Fruit fly (Drosophila melanogaster) whole organism, embryonic: ENCODE measurements around the gene CG9391.

Source experiments
- Blimp-1 ChIP-seq: fragments of 200-800 bp; sonication (Bioruptor generic); optimal IDR thresholded peaks from 3 replicates; lab custom pipeline; 2018; ENCODE audit warnings: missing biosample characterization, missing genetic modification characterization, mild to moderate bottlenecking, moderate library complexity, missing genetic modification reagents
- CG10209 ChIP-seq: fragments of 200-800 bp; sonication (Bioruptor generic); optimal IDR thresholded peaks from 3 replicates; lab custom pipeline; 2017; ENCODE audit warnings: missing biosample characterization, mild to moderate bottlenecking, missing genetic modification characterization, missing genetic modification reagents
- CG10565 ChIP-seq: fragments of 200-800 bp; sonication (Bioruptor generic); optimal IDR thresholded peaks from 3 replicates; lab custom pipeline; 2016; ENCODE audit warnings: missing biosample characterization, mild to moderate bottlenecking, missing genetic modification characterization
- CG10654 ChIP-seq: fragments of 200-800 bp; sonication (Bioruptor generic); optimal IDR thresholded peaks from 2 replicates; lab custom pipeline; 2016; ENCODE audit warnings: missing biosample characterization, missing genetic modification characterization
- CG10979 ChIP-seq: fragments of 200-800 bp; sonication (Bioruptor generic); optimal IDR thresholded peaks from 2 replicates; lab custom pipeline; 2018; ENCODE audit warnings: missing biosample characterization, mild to moderate bottlenecking, missing genetic modification characterization, moderate library complexity
- CG11696 ChIP-seq: fragments of 200-800 bp; sonication (Bioruptor generic); IDR thresholded peaks from 2 replicates; pipeline ENCODE4 v1.3.6; 2022; ENCODE audit warnings: missing biosample characterization, missing genetic modification characterization
- CG14667 ChIP-seq: fragments of 200-800 bp; sonication (Bioruptor generic); IDR thresholded peaks from 2 replicates; pipeline ENCODE4 v1.3.6; 2022; ENCODE audit warnings: missing biosample characterization, missing genetic modification characterization
- CG17612 ChIP-seq: fragments of 200-800 bp; sonication (Bioruptor generic); IDR thresholded peaks from 2 replicates; pipeline ENCODE4 v1.3.6; 2022; ENCODE audit warnings: missing biosample characterization, missing genetic modification characterization
- CG4424 ChIP-seq: fragments of 200-800 bp; sonication (Bioruptor generic); optimal IDR thresholded peaks from 3 replicates; lab custom pipeline; 2016; ENCODE audit warnings: missing biosample characterization, missing genetic modification characterization
- CG5245 ChIP-seq: fragments of 200-800 bp; sonication (Bioruptor generic); optimal IDR thresholded peaks from 3 replicates; lab custom pipeline; 2016; ENCODE audit warnings: missing biosample characterization, missing genetic modification characterization
- CG6175 ChIP-seq: fragments of 200-800 bp; sonication (Bioruptor generic); IDR thresholded peaks from 3 replicates; pipeline ENCODE4 v1.3.6; 2022; ENCODE audit warnings: missing biosample characterization, missing genetic modification characterization
- CG6683 ChIP-seq: fragments of 200-800 bp; sonication (Bioruptor generic); optimal IDR thresholded peaks from 2 replicates; lab custom pipeline; 2017; ENCODE audit warnings: missing biosample characterization, mild to moderate bottlenecking, missing genetic modification characterization, missing genetic modification reagents
- CG6689 ChIP-seq: fragments of 200-800 bp; sonication (Bioruptor generic); IDR thresholded peaks from 2 replicates; pipeline ENCODE4 v1.3.6; 2022; ENCODE audit warnings: missing biosample characterization, missing genetic modification characterization
- CG7556 ChIP-seq: fragments of 200-800 bp; sonication (Bioruptor generic); optimal IDR thresholded peaks from 2 replicates; lab custom pipeline; 2017; ENCODE audit warnings: missing biosample characterization, mild to moderate bottlenecking, missing genetic modification characterization
- CG8944 ChIP-seq: fragments of 200-800 bp; sonication (Bioruptor generic); optimal IDR thresholded peaks from 3 replicates; lab custom pipeline; 2016; ENCODE audit warnings: missing biosample characterization, missing genetic modification characterization
- H2.0 ChIP-seq: fragments of 200-800 bp; sonication (Bioruptor generic); IDR thresholded peaks from 2 replicates; pipeline ENCODE4 v1.3.6; 2022; ENCODE audit warnings: missing biosample characterization, missing genetic modification characterization
- HLH54F ChIP-seq: fragments of 200-800 bp; sonication (Bioruptor generic); optimal IDR thresholded peaks from 3 replicates; lab custom pipeline; 2016; ENCODE audit warnings: missing biosample characterization, missing genetic modification characterization
- Hmx ChIP-seq: fragments of 200-800 bp; sonication (Bioruptor generic); optimal IDR thresholded peaks from 2 replicates; lab custom pipeline; 2016; ENCODE audit warnings: missing biosample characterization, missing genetic modification characterization
- Hr3 ChIP-seq: fragments of 200-800 bp; sonication (Bioruptor generic); optimal IDR thresholded peaks from 3 replicates; lab custom pipeline; 2016; ENCODE audit warnings: missing biosample characterization, missing genetic modification characterization
- Hr51 ChIP-seq, 2 experiments: fragments of 200-800 bp; sonication (Bioruptor generic); optimal IDR thresholded peaks; 2 replicates in 1 of 2; 3 replicates in 1 of 2; lab custom pipeline; 2016 to 2018; ENCODE audit warnings: missing biosample characterization in 2 of 2, missing genetic modification characterization in 2 of 2, mild to moderate bottlenecking in 1 of 2, moderate library complexity in 1 of 2
- Lim3 ChIP-seq: fragments of 200-800 bp; sonication (Bioruptor generic); IDR thresholded peaks from 2 replicates; pipeline ENCODE4 v1.3.6; 2022; ENCODE audit warnings: missing biosample characterization, missing genetic modification characterization
- Meics ChIP-seq: fragments of 200-800 bp; sonication (Bioruptor generic); optimal IDR thresholded peaks from 2 replicates; lab custom pipeline; 2017; ENCODE audit warnings: missing biosample characterization, mild to moderate bottlenecking, missing genetic modification characterization
- NC2α ChIP-seq: fragments of 200-800 bp; sonication (Bioruptor generic); optimal IDR thresholded peaks from 2 replicates; lab custom pipeline; 2016; ENCODE audit warnings: missing biosample characterization, missing genetic modification characterization
- NC2β ChIP-seq: fragments of 200-800 bp; sonication (Bioruptor generic); optimal IDR thresholded peaks from 2 replicates; lab custom pipeline; 2016; ENCODE audit warnings: missing biosample characterization, missing genetic modification characterization
- NfI ChIP-seq: fragments of 200-800 bp; sonication (Bioruptor generic); optimal IDR thresholded peaks from 3 replicates; lab custom pipeline; 2018; ENCODE audit warnings: missing biosample characterization, mild to moderate bottlenecking, missing genetic modification characterization, moderate library complexity
- Oaz ChIP-seq: fragments of 200-800 bp; sonication (Bioruptor generic); IDR thresholded peaks from 2 replicates; pipeline ENCODE4 v1.3.6; 2022; ENCODE audit warnings: missing biosample characterization, missing genetic modification characterization
- Oli ChIP-seq: fragments of 200-800 bp; sonication (Bioruptor generic); optimal IDR thresholded peaks from 2 replicates; lab custom pipeline; 2018; ENCODE audit warnings: missing biosample characterization, mild to moderate bottlenecking, missing genetic modification characterization, moderate library complexity
- PHDP ChIP-seq: fragments of 200-800 bp; sonication (Bioruptor generic); optimal IDR thresholded peaks from 3 replicates; lab custom pipeline; 2018; ENCODE audit warnings: missing biosample characterization, mild to moderate bottlenecking, missing genetic modification characterization, moderate library complexity
- Ptx1 ChIP-seq: fragments of 200-800 bp; sonication (Bioruptor generic); IDR thresholded peaks from 2 replicates; pipeline ENCODE4 v1.3.6; 2022; ENCODE audit warnings: missing biosample characterization, missing genetic modification characterization
- Spps ChIP-seq: fragments of 200-800 bp; sonication (Bioruptor generic); optimal IDR thresholded peaks from 2 replicates; lab custom pipeline; 2018; ENCODE audit warnings: missing biosample characterization, mild to moderate bottlenecking, missing genetic modification characterization
- Ssrp ChIP-seq: fragments of 200-800 bp; sonication (Bioruptor generic); optimal IDR thresholded peaks from 2 replicates; lab custom pipeline; 2018; ENCODE audit warnings: missing biosample characterization, mild to moderate bottlenecking, missing genetic modification characterization, moderate library complexity
- Stat92E ChIP-seq, 3 experiments: fragments of >200 bp in 2 of 3; fragments of 200-800 bp in 1 of 3; sonication (Bioruptor generic) in 1 of 3; optimal IDR thresholded peaks; 2 replicates each; lab custom pipeline; 2017 to 2019; ENCODE audit warnings: missing biosample characterization in 3 of 3, missing genetic modification characterization in 3 of 3, mild to moderate bottlenecking in 1 of 3, moderate library complexity in 1 of 3
- ci ChIP-seq: fragments of 200-800 bp; sonication (Bioruptor generic); IDR thresholded peaks from 3 replicates; pipeline ENCODE4 v1.3.6; 2022; ENCODE audit warnings: missing biosample characterization, missing genetic modification characterization
- dpn ChIP-seq, 2 experiments: fragments of 200-800 bp; sonication (Bioruptor generic); optimal IDR thresholded peaks; 3 replicates each; lab custom pipeline; 2016; ENCODE audit warnings: missing biosample characterization in 2 of 2, missing genetic modification characterization in 2 of 2
- ems ChIP-seq: fragments of 200-800 bp; sonication (Bioruptor generic); optimal IDR thresholded peaks from 3 replicates; lab custom pipeline; 2016; ENCODE audit warnings: missing biosample characterization, missing genetic modification characterization
- en ChIP-seq: fragments of 200-800 bp; sonication (Bioruptor generic); optimal IDR thresholded peaks from 2 replicates; lab custom pipeline; 2016; ENCODE audit warnings: missing biosample characterization, missing genetic modification characterization
- fd96Cb ChIP-seq: fragments of 200-800 bp; sonication (Bioruptor generic); optimal IDR thresholded peaks from 2 replicates; lab custom pipeline; 2018; ENCODE audit warnings: missing biosample characterization, mild to moderate bottlenecking, missing genetic modification characterization, moderate library complexity
- hbn ChIP-seq: fragments of 200-800 bp; sonication (Bioruptor generic); IDR thresholded peaks from 2 replicates; pipeline ENCODE4 v1.3.6; 2022; ENCODE audit warnings: missing biosample characterization, missing genetic modification characterization; ENCODE audit not compliant: partially characterized antibody
- ind ChIP-seq: fragments of 200-800 bp; sonication (Bioruptor generic); optimal IDR thresholded peaks from 3 replicates; lab custom pipeline; 2016; ENCODE audit warnings: missing biosample characterization, missing genetic modification characterization
- lmd ChIP-seq: fragments of 200-800 bp; sonication (Bioruptor generic); IDR thresholded peaks from 2 replicates; pipeline ENCODE4 v1.3.6; 2022; ENCODE audit warnings: missing biosample characterization, missing genetic modification characterization
- psq ChIP-seq: fragments of 200-800 bp; sonication (Bioruptor generic); optimal IDR thresholded peaks from 2 replicates; lab custom pipeline; 2017; ENCODE audit warnings: missing biosample characterization, missing genetic modification characterization
- ranshi ChIP-seq: fragments of 200-800 bp; sonication (Bioruptor generic); IDR thresholded peaks from 2 replicates; pipeline ENCODE4 v1.3.6; 2022; ENCODE audit warnings: missing biosample characterization, missing genetic modification characterization
- sc ChIP-seq, 3 experiments: fragments of >200 bp in 2 of 3; fragments of 200-800 bp in 1 of 3; sonication (Bioruptor generic) in 1 of 3; optimal IDR thresholded peaks; 2 replicates in 2 of 3; 3 replicates in 1 of 3; lab custom pipeline; 2017; ENCODE audit warnings: mild to moderate bottlenecking in 1 of 3, missing biosample characterization in 1 of 3, missing genetic modification characterization in 1 of 3, missing genetic modification reagents in 1 of 3
- scrt ChIP-seq: fragments of 200-800 bp; sonication (Bioruptor generic); optimal IDR thresholded peaks from 2 replicates; lab custom pipeline; 2018; ENCODE audit warnings: missing biosample characterization, mild to moderate bottlenecking, missing genetic modification characterization, moderate library complexity
- sens ChIP-seq: fragments of 200-800 bp; sonication (Bioruptor generic); peaks from one replicate; lab custom pipeline; 2016; ENCODE audit warnings: missing biosample characterization, missing genetic modification characterization
- tll ChIP-seq, 2 experiments: fragments of 200-800 bp in 1 of 2; fragments of >200 bp in 1 of 2; sonication (Bioruptor generic) in 1 of 2; optimal IDR thresholded peaks; 2 replicates each; lab custom pipeline; 2017 to 2019; ENCODE audit warnings: missing biosample characterization in 2 of 2, missing genetic modification characterization in 2 of 2, mild to moderate bottlenecking in 1 of 2, moderate library complexity in 1 of 2
- tx ChIP-seq: fragments of 200-800 bp; sonication (Bioruptor generic); optimal IDR thresholded peaks from 2 replicates; lab custom pipeline; 2016; ENCODE audit warnings: missing biosample characterization, missing genetic modification characterization
- z ChIP-seq: fragments of 200-800 bp; sonication (Bioruptor generic); IDR thresholded peaks from 3 replicates; pipeline ENCODE4 v1.3.6; 2022; ENCODE audit warnings: missing biosample characterization, missing genetic modification characterization

CG9391 gene

DNA sequence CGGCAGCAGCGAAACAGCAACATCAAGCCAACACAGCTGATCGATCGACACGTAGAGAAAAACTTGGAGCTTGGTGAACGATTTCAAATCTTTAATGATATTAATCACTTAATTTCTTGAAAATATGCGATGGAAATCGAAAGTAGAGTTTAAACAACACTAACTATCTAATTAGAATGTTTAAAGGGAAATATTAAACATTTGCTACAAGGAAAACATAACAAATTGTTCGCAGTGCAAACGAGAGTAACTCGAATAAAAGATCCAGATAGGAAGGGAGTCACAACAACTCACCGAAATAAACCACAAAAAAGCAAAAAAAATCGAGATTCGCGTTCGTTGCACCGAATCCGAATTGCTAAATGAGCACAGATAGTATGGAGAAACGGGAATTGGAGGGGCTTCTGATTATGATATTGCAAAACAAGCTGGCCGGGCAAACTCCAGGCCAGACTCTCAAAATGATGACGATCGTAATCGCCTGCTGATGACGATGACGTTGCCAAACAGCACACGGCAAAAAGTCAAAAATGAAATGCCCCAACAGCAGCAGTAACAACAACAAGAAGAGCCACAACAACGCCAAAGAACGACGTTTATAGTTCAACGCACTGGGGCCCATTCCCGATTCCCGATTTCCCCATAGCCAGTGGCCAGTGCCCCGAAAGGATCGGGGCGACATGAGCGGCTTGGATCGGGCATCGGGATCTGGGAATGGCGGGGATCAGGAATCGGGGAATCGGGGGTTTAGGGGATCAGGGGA, 14.2 kb downstream of the CG9391 start (continued):
- TF ChIP-seq CG11696 (no peak), lmd (GFP tag; lab: Robert Waterston, UW) (peak; percentile 13; the same call in 1 of the 2 replicates), CG6175 (GFP tag; lab: Robert Waterston, UW) (no peak), H2.0 (GFP tag; lab: Robert Waterston, UW) (no peak), NC2β (GFP tag; lab: Kevin White, UChicago) (no peak), Ssrp (peak; percentile 44), Ptx1 (GFP tag; lab: Robert Waterston, UW) (peak; percentile 57), fd96Cb (tag; lab: Kevin White, UChicago) (peak; percentile 62), Lim3 (GFP tag; lab: Robert Waterston, UW) (no peak), sens (GFP tag; lab: Kevin White, UChicago) (peak; percentile 95), ci (GFP tag; lab: Robert Waterston, UW) (no peak), ind (GFP tag; lab: Kevin White, UChicago) (peak; percentile 29), CG17612 (GFP tag; lab: Robert Waterston, UW) (no peak), ems (no peak), CG8944 (GFP tag; lab: Kevin White, UChicago) (no peak), NfI (no peak), dpn (GFP tag; optimal IDR thresholded peaks at IDR 0.05; lab: Kevin White, UChicago) (peak; percentile 15 to 26), CG5245 (GFP tag; lab: Kevin White, UChicago) (peak; percentile 20), CG6689 (GFP tag; lab: Robert Waterston, UW) (peak; percentile 18; the same call in 1 of the 2 replicates), CG10209 (GFP tag; lab: Kevin White, UChicago) (peak; percentile 38), Hr51 (GFP tag; optimal IDR thresholded peaks at IDR 0.05; lab: Kevin White, UChicago) (peak in 1 of 2 experiments; percentile 69), Spps (tag; lab: Kevin White, UChicago) (peak; percentile 40), Oaz (GFP tag; lab: Robert Waterston, UW) (no peak), HLH54F (GFP tag; lab: Kevin White, UChicago) (no peak), Stat92E (GFP tag; optimal IDR thresholded peaks at IDR 0.05; lab: Kevin White, UChicago) (no peak), Hr3 (GFP tag; lab: Kevin White, UChicago) (peak; percentile 11), scrt (no peak), hbn (GFP tag; lab: Robert Waterston, UW) (no peak), sc (optimal IDR thresholded peaks at IDR 0.05; lab: Kevin White, UChicago) (no peak), sc (GFP tag; optimal IDR thresholded peaks at IDR 0.05; lab: Kevin White, UChicago) (no peak), PHDP (tag; lab: Kevin White, UChicago) (peak; percentile 31), z (GFP tag; lab: Robert Waterston, UW) (no peak), tll (GFP tag; optimal IDR thresholded peaks at IDR 0.05; lab: Kevin White, UChicago) (no peak), en (GFP tag; lab: Kevin White, UChicago) (no peak), CG7556 (GFP tag; lab: Kevin White, UChicago) (peak; percentile 13), Blimp-1 (GFP tag; lab: Kevin White, UChicago) (peak; percentile 65), Oli (peak; percentile 49), Meics (GFP tag; lab: Kevin White, UChicago) (peak; percentile 11), CG4424 (GFP tag; lab: Kevin White, UChicago) (peak; percentile 60), CG14667 (no peak), tx (GFP tag; lab: Kevin White, UChicago) (no peak), CG10979 (tag; lab: Kevin White, UChicago) (peak; percentile 73), Hmx (GFP tag; lab: Kevin White, UChicago) (no peak), ranshi (GFP tag; lab: Robert Waterston, UW) (peak; percentile 20; the same call in 1 of the 2 replicates), CG6683 (no peak), CG10565 (no peak), NC2α (GFP tag; lab: Kevin White, UChicago) (no peak), CG10654 (no peak), psq (GFP tag; lab: Kevin White, UChicago) (no peak)
